Worm (Caenorhabditis elegans) whole organism, L1 larva: Measurements from ENCODE around the gene Y51A2B.16.

Experiments used
- ceh-82 ChIP-seq, 3 experiments: fragments of 150-350 bp in 1 of 3; sonication (generic microtip) in 2 of 3; optimal IDR thresholded peaks; 2 replicates each; lab custom pipeline; 2014 to 2017; ENCODE audit warnings: missing biosample characterization in 3 of 3, missing genetic modification characterization in 3 of 3
- egl-27 ChIP-seq, 2 experiments: fragments of 150-350 bp in 1 of 2; sonication (generic microtip); optimal IDR thresholded peaks; 3 replicates each; lab custom pipeline; 2017 to 2018; ENCODE audit warnings: missing biosample characterization in 2 of 2, missing genetic modification characterization in 2 of 2, missing genetic modification reagents in 2 of 2
- fkh-10 ChIP-seq: sonication (generic microtip); optimal IDR thresholded peaks from 2 replicates; lab custom pipeline; 2017; ENCODE audit warnings: missing biosample characterization, missing genetic modification reagents, missing genetic modification characterization
- fos-1 ChIP-seq: fragments of 150-350 bp; optimal IDR thresholded peaks from 2 replicates; lab custom pipeline; 2014; ENCODE audit warnings: missing biosample characterization, missing genetic modification characterization
- jun-1 ChIP-seq: fragments of 150-350 bp; optimal IDR thresholded peaks from 2 replicates; lab custom pipeline; 2014; ENCODE audit warnings: missing biosample characterization, missing genetic modification reagents, missing genetic modification characterization
- lin-39 ChIP-seq: fragments of 150-350 bp; optimal IDR thresholded peaks from 2 replicates; lab custom pipeline; 2014; ENCODE audit warnings: missing biosample characterization, missing genetic modification reagents, missing genetic modification characterization
- lsy-2 ChIP-seq, 2 experiments: fragments of 150-350 bp; optimal IDR thresholded peaks; 2 replicates each; lab custom pipeline; 2014; ENCODE audit warnings: missing biosample characterization in 2 of 2, missing genetic modification characterization in 2 of 2
- mdl-1 ChIP-seq, 2 experiments: fragments of 150-350 bp; optimal IDR thresholded peaks; 2 replicates each; lab custom pipeline; 2014 to 2017; ENCODE audit warnings: missing biosample characterization in 2 of 2, missing genetic modification characterization in 2 of 2, inconsistent platforms in 1 of 2
- nhr-77 ChIP-seq: fragments of 150-350 bp; optimal IDR thresholded peaks from 2 replicates; lab custom pipeline; 2014; ENCODE audit warnings: missing biosample characterization, missing genetic modification characterization
- unc-62 ChIP-seq: fragments of 150-350 bp; optimal IDR thresholded peaks from 2 replicates; lab custom pipeline; 2014; ENCODE audit warnings: missing biosample characterization, missing genetic modification reagents, missing genetic modification characterization
- unc-86 ChIP-seq: sonication (generic microtip); optimal IDR thresholded peaks from 2 replicates; lab custom pipeline; 2016; ENCODE audit warnings: missing genetic modification characterization, missing compliant biosample characterization

- TF ChIP-seq nhr-77 (tag; lab: Kevin White, UChicago), result no peak
- no peak for TF ChIP-seq unc-86
- no peak for TF ChIP-seq jun-1
- no peak for TF ChIP-seq unc-62
- TF ChIP-seq ceh-82 (tag; optimal IDR thresholded peaks at IDR 0.05; lab: Kevin White, UChicago), result no peak
- no peak for TF ChIP-seq lin-39 (tag; lab: Kevin White, UChicago)
- no peak for TF ChIP-seq mdl-1 (tag; optimal IDR thresholded peaks at IDR 0.05; lab: Kevin White, UChicago)
- TF ChIP-seq egl-27 (tag; optimal IDR thresholded peaks at IDR 0.05; lab: Kevin White, UChicago), result no peak
- TF ChIP-seq fos-1 (tag; lab: Kevin White, UChicago), result no peak
- no peak for TF ChIP-seq lsy-2 (tag; optimal IDR thresholded peaks at IDR 0.05; lab: Kevin White, UChicago)
- TF ChIP-seq fkh-10 (GFP tag; lab: Kevin White, UChicago), result no peak
These were observed 26.7 kb downstream of the Y51A2B.16 start for ce11 chrV:18371028-18371427.
